Fruit fly (Drosophila melanogaster) whole organism: Measurements from ENCODE around the gene smo.
A peak's percentile ranks its signal among the peaks of the same experiment; 100 is the strongest.

ENCODE experiments used
- CG8478 ChIP-seq: fragments of >200 bp; optimal IDR thresholded peaks from 2 replicates; lab custom pipeline; 2018; ENCODE audit warnings: inconsistent platforms
- Dll ChIP-seq: fragments of >200 bp; optimal IDR thresholded peaks from 2 replicates; lab custom pipeline; 2017
- EcR ChIP-seq, 2 experiments: fragments of >200 bp; optimal IDR thresholded peaks; 2 replicates each; lab custom pipeline; 2017; ENCODE audit warnings: missing biosample characterization in 2 of 2, missing genetic modification characterization in 2 of 2, missing genetic modification reagents in 2 of 2
- pan ChIP-seq: fragments of >200 bp; optimal IDR thresholded peaks from 2 replicates; lab custom pipeline; 2017
- psq ChIP-seq: fragments of >200 bp; optimal IDR thresholded peaks from 2 replicates; lab custom pipeline; 2017
- usp ChIP-seq: fragments of >200 bp; optimal IDR thresholded peaks from 2 replicates; lab custom pipeline; 2017; ENCODE audit warnings: missing biosample characterization, missing genetic modification characterization, mixed read lengths

Gene smo

dm6 chr2L:249048-249825, 28.1 kb upstream of the smo start:
- TF ChIP-seq Dll (lab: Kevin White, UChicago) (peak; percentile 91), pan (lab: Kevin White, UChicago) (no peak), psq (lab: Kevin White, UChicago) (no peak), EcR (GFP tag; optimal IDR thresholded peaks at IDR 0.05; lab: Kevin White, UChicago) (no peak)

- TF ChIP-seq CG8478 (lab: Kevin White, UChicago) (no peak), psq (lab: Kevin White, UChicago) (no peak), pan (lab: Kevin White, UChicago) (no peak), usp (GFP tag; lab: Kevin White, UChicago) (no peak), Dll (lab: Kevin White, UChicago) (no peak), EcR (GFP tag; optimal IDR thresholded peaks at IDR 0.05; lab: Kevin White, UChicago) (no peak)
Observed at dm6 chr2L:250507-251215, 26.7 kb upstream of the smo start, which contains the start of gene kis. Gene kis, minus strand, starts transcription at chr2L:250823.

dm6 chr2L:252174-252573, 25.2 kb upstream of the smo start, which contains the start of gene Rpp30:
Gene Rpp30, minus strand, starts transcription at chr2L:252373.
- TF ChIP-seq EcR (GFP tag; optimal IDR thresholded peaks at IDR 0.05; lab: Kevin White, UChicago), result no peak
- no peak for TF ChIP-seq psq (lab: Kevin White, UChicago)
- TF ChIP-seq Dll (lab: Kevin White, UChicago), result no peak
- TF ChIP-seq usp (GFP tag; lab: Kevin White, UChicago), result no peak
- no peak for TF ChIP-seq CG8478 (lab: Kevin White, UChicago)
- TF ChIP-seq pan (lab: Kevin White, UChicago), result no peak

dm6 chr2L:267441-268089, 9.8 kb upstream of the smo start, which contains the start of gene CG17075:
Gene CG17075, minus strand, starts transcription at chr2L:267505.
- TF ChIP-seq CG8478 (lab: Kevin White, UChicago) (no peak), Dll (lab: Kevin White, UChicago) (no peak), usp (GFP tag; lab: Kevin White, UChicago) (no peak), psq (lab: Kevin White, UChicago) (no peak), pan (lab: Kevin White, UChicago) (no peak), EcR (GFP tag; optimal IDR thresholded peaks at IDR 0.05; lab: Kevin White, UChicago) (no peak)

- TF ChIP-seq usp (GFP tag; lab: Kevin White, UChicago) (no peak), Dll (lab: Kevin White, UChicago) (no peak), pan (lab: Kevin White, UChicago) (no peak), EcR (GFP tag; optimal IDR thresholded peaks at IDR 0.05; lab: Kevin White, UChicago) (no peak), CG8478 (lab: Kevin White, UChicago) (no peak), psq (lab: Kevin White, UChicago) (no peak)
Observed at dm6 chr2L:268788-269187, 8.6 kb upstream of the smo start, which contains the start of gene CG3345. Gene CG3345, plus strand, starts transcription at chr2L:269088.

dm6 chr2L:271553-271952, 5.8 kb upstream of the smo start, which contains the start of gene Dus1:
Gene Dus1, minus strand, starts transcription at chr2L:271744.
- no peak for TF ChIP-seq CG8478 (lab: Kevin White, UChicago)
- TF ChIP-seq usp (GFP tag; lab: Kevin White, UChicago), result no peak
- TF ChIP-seq EcR (GFP tag; optimal IDR thresholded peaks at IDR 0.05; lab: Kevin White, UChicago), result no peak
- no peak for TF ChIP-seq Dll (lab: Kevin White, UChicago)
- no peak for TF ChIP-seq psq (lab: Kevin White, UChicago)
- TF ChIP-seq pan (lab: Kevin White, UChicago), result no peak

dm6 chr2L:273603-274002, 3.8 kb upstream of the smo start, which contains the start of the genes mbm and CG11555:
Gene mbm, minus strand, starts transcription at chr2L:273715.
Gene CG11555, plus strand, starts transcription at chr2L:273836.
- TF ChIP-seq CG8478 (lab: Kevin White, UChicago), result no peak
- TF ChIP-seq pan (lab: Kevin White, UChicago), result no peak
- TF ChIP-seq psq (lab: Kevin White, UChicago), result no peak

- TF ChIP-seq Dll (lab: Kevin White, UChicago), result no peak
- no peak for TF ChIP-seq CG8478 (lab: Kevin White, UChicago)
- no peak for TF ChIP-seq pan (lab: Kevin White, UChicago)
- no peak for TF ChIP-seq usp (GFP tag; lab: Kevin White, UChicago)
- no peak for TF ChIP-seq EcR (GFP tag; optimal IDR thresholded peaks at IDR 0.05; lab: Kevin White, UChicago)
- no peak for TF ChIP-seq psq (lab: Kevin White, UChicago)
Observed at dm6 chr2L:278134-278533, 752 bp downstream of the smo start, which contains the start of gene CG17078. Gene CG17078, minus strand, starts transcription at chr2L:278234.

- TF ChIP-seq Dll (lab: Kevin White, UChicago) (no peak), EcR (GFP tag; optimal IDR thresholded peaks at IDR 0.05; lab: Kevin White, UChicago) (peak in 1 of 2 experiments; percentile 28)
Observed at dm6 chr2L:283071-283482, 5.7 kb downstream of the smo start, which contains the start of gene CG11601. Gene CG11601, minus strand, starts transcription at chr2L:283269.

- TF ChIP-seq CG8478 (lab: Kevin White, UChicago) (no peak), usp (GFP tag; lab: Kevin White, UChicago) (no peak), Dll (lab: Kevin White, UChicago) (no peak), EcR (GFP tag; optimal IDR thresholded peaks at IDR 0.05; lab: Kevin White, UChicago) (no peak), pan (lab: Kevin White, UChicago) (no peak), psq (lab: Kevin White, UChicago) (no peak)
Observed at dm6 chr2L:285596-286023, 8.2 kb downstream of the smo start.
